Worm (Caenorhabditis elegans) whole organism, L3 larva: ENCODE results near the gene C55A6.7.

Source experiments
- ama-1 ChIP-seq: fragments of 150-350 bp; optimal IDR thresholded peaks from 2 replicates; lab custom pipeline; 2018
- egl-27 ChIP-seq: sonication (generic microtip); optimal IDR thresholded peaks from 4 replicates; lab custom pipeline; 2017; ENCODE audit warnings: missing biosample characterization, missing genetic modification reagents, missing genetic modification characterization
- fkh-10 ChIP-seq: sonication (generic microtip); optimal IDR thresholded peaks from 2 replicates; lab custom pipeline; 2017; ENCODE audit warnings: missing biosample characterization, missing genetic modification reagents, missing genetic modification characterization
- jun-1 ChIP-seq: fragments of 150-350 bp; optimal IDR thresholded peaks from 2 replicates; lab custom pipeline; 2014; ENCODE audit warnings: missing biosample characterization, missing genetic modification reagents, missing genetic modification characterization
- nhr-76 ChIP-seq: fragments of 150-350 bp; sonication (generic microtip); optimal IDR thresholded peaks from 5 replicates; lab custom pipeline; 2014; ENCODE audit warnings: missing biosample characterization, missing genetic modification characterization
- pha-4 ChIP-seq: fragments of 150-350 bp; optimal IDR thresholded peaks from 2 replicates; lab custom pipeline; 2014; ENCODE audit warnings: missing biosample characterization, missing genetic modification reagents, missing genetic modification characterization
- pqm-1 ChIP-seq: fragments of 150-350 bp; optimal IDR thresholded peaks from 2 replicates; lab custom pipeline; 2017; ENCODE audit warnings: missing biosample characterization, missing genetic modification characterization, inconsistent platforms
- ztf-11 ChIP-seq: fragments of 150-350 bp; optimal IDR thresholded peaks from 2 replicates; lab custom pipeline; 2014; ENCODE audit warnings: missing biosample characterization, missing genetic modification characterization
- ztf-4 ChIP-seq: fragments of 150-350 bp; optimal IDR thresholded peaks from 2 replicates; lab custom pipeline; 2014; ENCODE audit warnings: missing biosample characterization, missing genetic modification characterization

DNA sequence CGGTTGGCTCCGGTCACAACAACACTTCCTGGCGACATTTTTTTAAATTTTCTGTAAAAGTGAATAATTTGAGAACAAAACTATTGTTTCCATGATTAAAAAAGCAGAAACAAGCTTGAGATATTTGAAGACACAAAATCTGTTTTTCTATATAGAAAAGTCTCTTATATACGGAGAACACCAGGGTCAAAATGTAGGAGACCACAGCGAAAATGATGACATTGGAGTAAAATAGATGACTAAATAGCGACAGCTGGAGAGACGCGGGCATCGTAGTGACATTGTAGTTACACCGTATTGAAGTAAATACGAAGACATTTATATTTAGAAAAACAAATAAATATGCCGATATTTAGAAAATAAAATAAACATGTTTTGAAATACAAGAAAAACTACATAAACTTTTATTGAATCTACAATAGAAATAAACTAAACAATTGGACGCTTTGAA is 4.2 kb downstream of the C55A6.7 start, which contains the start of gene sdz-8:
- no peak for TF ChIP-seq ztf-4 (tag; lab: Kevin White, UChicago)
- TF ChIP-seq ztf-11 (tag; lab: Kevin White, UChicago) = no peak
- no peak for TF ChIP-seq ama-1 (lab: Kevin White, UChicago)
- no peak for TF ChIP-seq jun-1
- TF ChIP-seq pha-4 = peak; percentile 12
- TF ChIP-seq pqm-1 (tag; lab: Kevin White, UChicago) = no peak
- no peak for TF ChIP-seq egl-27 (tag; lab: Kevin White, UChicago)
- TF ChIP-seq fkh-10 = no peak
- no peak for TF ChIP-seq nhr-76 (tag; lab: Kevin White, UChicago)
